Fruit fly (Drosophila melanogaster) whole organism, wandering third instar larva: ENCODE data around the gene CG33722.

ENCODE experiments used
- Dfd ChIP-seq: fragments of >200 bp; optimal IDR thresholded peaks from 2 replicates; lab custom pipeline; 2017; ENCODE audit warnings: missing biosample characterization, missing genetic modification characterization
- Mio ChIP-seq: sonication (Bioruptor generic); optimal IDR thresholded peaks from 2 replicates; lab custom pipeline; 2016; ENCODE audit warnings: missing biosample characterization, missing genetic modification characterization
- Myc ChIP-seq: fragments of >200 bp; optimal IDR thresholded peaks from 2 replicates; lab custom pipeline; 2017
- brk ChIP-seq: fragments of 200-800 bp; sonication (Bioruptor generic); optimal IDR thresholded peaks from 2 replicates; lab custom pipeline; 2016; ENCODE audit warnings: missing biosample characterization, mild to moderate bottlenecking, missing genetic modification characterization
- h ChIP-seq: fragments of 200-800 bp; sonication (Bioruptor generic); optimal IDR thresholded peaks from 3 replicates; lab custom pipeline; 2016; ENCODE audit warnings: missing biosample characterization, mild to moderate bottlenecking, missing genetic modification characterization

dm6 chr3R:8203367-8203766, 40.5 kb upstream of the CG33722 start:
- no peak for TF ChIP-seq h (GFP tag; lab: Kevin White, UChicago)
- TF ChIP-seq brk (GFP tag; lab: Kevin White, UChicago) = no peak
- TF ChIP-seq Mio (GFP tag; lab: Kevin White, UChicago) = no peak
- TF ChIP-seq Myc (lab: Kevin White, UChicago) = no peak
- no peak for TF ChIP-seq Dfd (GFP tag; lab: Kevin White, UChicago)
